Worm (Caenorhabditis elegans) whole organism, late embryonic: ENCODE measurements around the gene F40A3.4.

Experiments used
- C38D4.7 ChIP-seq: fragments of 200-800 bp; sonication (Bioruptor generic); optimal IDR thresholded peaks from 2 replicates; lab custom pipeline; 2018; ENCODE audit warnings: mild to moderate bottlenecking, missing genetic modification characterization, moderate library complexity, missing compliant biosample characterization
- K09A11.1 ChIP-seq: sonication (generic microtip); optimal IDR thresholded peaks from 2 replicates; lab custom pipeline; 2017; ENCODE audit warnings: antibody characterized with exemption, mild to moderate bottlenecking, missing genetic modification characterization, missing compliant biosample characterization; ENCODE audit not compliant: insufficient read depth
- T23F11.4 ChIP-seq: fragments of 200-800 bp; sonication (Bioruptor generic); optimal IDR thresholded peaks from 2 replicates; lab custom pipeline; 2018; ENCODE audit warnings: mild to moderate bottlenecking, missing genetic modification characterization, missing compliant biosample characterization
- Y22D7AL.16 ChIP-seq: sonication (generic microtip); optimal IDR thresholded peaks from 2 replicates; lab custom pipeline; 2016; ENCODE audit warnings: missing genetic modification characterization, missing compliant biosample characterization
- ahr-1 ChIP-seq: sonication (generic microtip); optimal IDR thresholded peaks from 2 replicates; lab custom pipeline; 2016; ENCODE audit warnings: missing genetic modification characterization, missing compliant biosample characterization
- ceh-14 ChIP-seq: sonication (generic microtip); optimal IDR thresholded peaks from 2 replicates; lab custom pipeline; 2016; ENCODE audit warnings: missing genotype, missing genetic modification characterization, missing compliant biosample characterization
- ceh-18 ChIP-seq: sonication (generic microtip); optimal IDR thresholded peaks from 2 replicates; lab custom pipeline; 2016; ENCODE audit warnings: missing genetic modification characterization, missing compliant biosample characterization
- ceh-19 ChIP-seq: fragments of 200-800 bp; sonication (Bioruptor generic); optimal IDR thresholded peaks from 2 replicates; lab custom pipeline; 2018; ENCODE audit warnings: mild to moderate bottlenecking, missing genetic modification characterization, missing compliant biosample characterization
- ceh-30 ChIP-seq: fragments of 150-350 bp; optimal IDR thresholded peaks from 2 replicates; lab custom pipeline; 2014; ENCODE audit warnings: missing biosample characterization, missing genetic modification characterization
- ceh-31 ChIP-seq: sonication (generic microtip); optimal IDR thresholded peaks from 2 replicates; lab custom pipeline; 2016; ENCODE audit warnings: missing genetic modification characterization, missing compliant biosample characterization
- ceh-34 ChIP-seq: sonication (generic microtip); optimal IDR thresholded peaks from 2 replicates; lab custom pipeline; 2016; ENCODE audit warnings: mild to moderate bottlenecking, missing genetic modification characterization, missing compliant biosample characterization
- ceh-48 ChIP-seq: sonication (generic microtip); optimal IDR thresholded peaks from 2 replicates; lab custom pipeline; 2016; ENCODE audit warnings: missing genetic modification characterization, inconsistent platforms, missing compliant biosample characterization
- ceh-6 ChIP-seq: fragments of 200-800 bp; sonication (Bioruptor generic); optimal IDR thresholded peaks from 2 replicates; lab custom pipeline; 2018; ENCODE audit warnings: mild to moderate bottlenecking, missing genetic modification characterization, missing compliant biosample characterization
- ceh-9 ChIP-seq: sonication (generic microtip); optimal IDR thresholded peaks from 2 replicates; lab custom pipeline; 2016; ENCODE audit warnings: mild to moderate bottlenecking, missing genetic modification characterization, inconsistent platforms, missing compliant biosample characterization
- dmd-4 ChIP-seq: sonication (generic microtip); optimal IDR thresholded peaks from 2 replicates; lab custom pipeline; 2016; ENCODE audit warnings: borderline replicate concordance, missing genetic modification characterization, missing compliant biosample characterization
- hlh-13 ChIP-seq: fragments of 200-800 bp; sonication (Bioruptor generic); optimal IDR thresholded peaks from 2 replicates; lab custom pipeline; 2018; ENCODE audit warnings: mild to moderate bottlenecking, missing genetic modification characterization, missing compliant biosample characterization
- hlh-30 ChIP-seq: sonication (generic microtip); optimal IDR thresholded peaks from 2 replicates; lab custom pipeline; 2017; ENCODE audit warnings: antibody characterized with exemption, missing genetic modification characterization, missing compliant biosample characterization; ENCODE audit not compliant: insufficient read depth
- hlh-6 ChIP-seq: sonication (generic microtip); optimal IDR thresholded peaks from 2 replicates; lab custom pipeline; 2016; ENCODE audit warnings: missing genotype, missing genetic modification characterization, missing compliant biosample characterization
- hlh-8 ChIP-seq: sonication (generic microtip); optimal IDR thresholded peaks from 2 replicates; lab custom pipeline; 2016; ENCODE audit warnings: missing genotype, missing genetic modification characterization, missing compliant biosample characterization
- nfya-1 ChIP-seq: sonication (generic microtip); optimal IDR thresholded peaks from 2 replicates; lab custom pipeline; 2017; ENCODE audit warnings: missing genetic modification characterization, mild to moderate bottlenecking, missing compliant biosample characterization, antibody characterized with exemption, moderate library complexity
- nhr-232 ChIP-seq: sonication (generic microtip); optimal IDR thresholded peaks from 2 replicates; lab custom pipeline; 2016; ENCODE audit warnings: missing genetic modification characterization, missing compliant biosample characterization
- odd-2 ChIP-seq: sonication (generic microtip); optimal IDR thresholded peaks from 2 replicates; lab custom pipeline; 2017; ENCODE audit warnings: antibody characterized with exemption, mild to moderate bottlenecking, missing genetic modification characterization, missing compliant biosample characterization
- pha-2 ChIP-seq: sonication (generic microtip); optimal IDR thresholded peaks from 2 replicates; lab custom pipeline; 2017; ENCODE audit warnings: mild to moderate bottlenecking, missing genetic modification characterization, missing compliant biosample characterization
- pha-4 ChIP-seq: fragments of 150-350 bp; optimal IDR thresholded peaks from 2 replicates; lab custom pipeline; 2018; ENCODE audit warnings: missing biosample characterization, missing genetic modification reagents, missing genetic modification characterization
- pqm-1 ChIP-seq: sonication (generic microtip); optimal IDR thresholded peaks from 2 replicates; lab custom pipeline; 2016; ENCODE audit warnings: missing genetic modification characterization, missing compliant biosample characterization
- pros-1 ChIP-seq: fragments of 150-350 bp; optimal IDR thresholded peaks from 2 replicates; lab custom pipeline; 2014; ENCODE audit warnings: missing biosample characterization, missing genetic modification reagents, missing genetic modification characterization
- ref-2 ChIP-seq: sonication (generic microtip); optimal IDR thresholded peaks from 2 replicates; lab custom pipeline; 2016; ENCODE audit warnings: missing genetic modification characterization, missing compliant biosample characterization
- rnt-1 ChIP-seq: sonication (generic microtip); optimal IDR thresholded peaks from 2 replicates; lab custom pipeline; 2016; ENCODE audit warnings: missing genetic modification characterization, missing compliant biosample characterization
- syd-9 ChIP-seq: sonication (generic microtip); optimal IDR thresholded peaks from 2 replicates; lab custom pipeline; 2016; ENCODE audit warnings: mild to moderate bottlenecking, missing genetic modification characterization, moderate library complexity, missing compliant biosample characterization
- tbx-2 ChIP-seq: sonication (generic microtip); optimal IDR thresholded peaks from 2 replicates; lab custom pipeline; 2016; ENCODE audit warnings: missing genetic modification characterization, missing compliant biosample characterization
- unc-3 ChIP-seq, 2 experiments: fragments of 200-800 bp in 1 of 2; sonication (Bioruptor generic) in 1 of 2; sonication (generic microtip) in 1 of 2; conservative IDR thresholded peaks in 1 of 2; optimal IDR thresholded peaks in 1 of 2; 2 replicates each; pipeline versions ENCODE4 v1.3.6 to Lab custom; 2016 to 2022; ENCODE audit warnings: missing compliant biosample characterization in 2 of 2, missing genetic modification characterization in 2 of 2, missing genetic modification reagents in 1 of 2
- unc-42 ChIP-seq: sonication (generic microtip); optimal IDR thresholded peaks from 2 replicates; lab custom pipeline; 2016; ENCODE audit warnings: missing genotype, missing genetic modification characterization, missing compliant biosample characterization
- unc-55 ChIP-seq: sonication (generic microtip); optimal IDR thresholded peaks from 2 replicates; lab custom pipeline; 2017; ENCODE audit warnings: missing biosample characterization, missing genetic modification reagents, missing genetic modification characterization
- zip-5 ChIP-seq: sonication (generic microtip); optimal IDR thresholded peaks from 2 replicates; lab custom pipeline; 2016; ENCODE audit warnings: missing genetic modification characterization, missing compliant biosample characterization

F40A3.4 gene

DNA sequence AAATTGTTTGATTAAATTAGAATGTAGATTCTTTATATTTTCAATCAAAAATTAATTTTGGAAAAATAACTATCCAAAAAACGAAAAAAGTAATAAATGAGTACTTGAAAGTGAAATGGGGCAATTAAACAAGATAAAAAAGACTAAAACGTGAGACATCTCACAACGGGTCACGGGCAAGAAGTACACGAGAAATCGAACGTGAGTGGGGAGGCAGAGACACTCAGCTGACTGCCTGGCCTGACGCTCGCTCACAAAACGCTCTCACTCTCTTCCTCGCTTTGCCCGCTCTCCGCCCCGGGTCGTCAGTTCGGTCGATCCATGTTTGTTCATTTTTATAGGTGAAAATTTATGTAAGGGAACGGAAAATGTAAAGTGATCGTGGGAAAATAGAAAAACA, 27.3 kb upstream of the F40A3.4 start:
- TF ChIP-seq unc-42 (tag; lab: Kevin White, UChicago) (peak; percentile 5), hlh-30 (peak; percentile 72), ceh-9 (tag; lab: Kevin White, UChicago) (no peak)

- no peak for TF ChIP-seq hlh-8
- no peak for TF ChIP-seq C38D4.7 (GFP tag; lab: Kevin White, UChicago)
- TF ChIP-seq ceh-18 (tag; lab: Kevin White, UChicago) = no peak
- TF ChIP-seq ceh-31 (tag; lab: Kevin White, UChicago) = no peak
- TF ChIP-seq pros-1 (tag; lab: Kevin White, UChicago) = no peak
- no peak for TF ChIP-seq ceh-9 (tag; lab: Kevin White, UChicago)
- TF ChIP-seq ceh-48 (tag; lab: Kevin White, UChicago) = no peak
- no peak for TF ChIP-seq pha-4
- TF ChIP-seq ceh-14 = no peak
- TF ChIP-seq dmd-4 = no peak
- TF ChIP-seq, all 69 proteins: peak for 0
Measured at ce11 chrV:7852078-7852477, 23.5 kb upstream of the F40A3.4 start.

DNA sequence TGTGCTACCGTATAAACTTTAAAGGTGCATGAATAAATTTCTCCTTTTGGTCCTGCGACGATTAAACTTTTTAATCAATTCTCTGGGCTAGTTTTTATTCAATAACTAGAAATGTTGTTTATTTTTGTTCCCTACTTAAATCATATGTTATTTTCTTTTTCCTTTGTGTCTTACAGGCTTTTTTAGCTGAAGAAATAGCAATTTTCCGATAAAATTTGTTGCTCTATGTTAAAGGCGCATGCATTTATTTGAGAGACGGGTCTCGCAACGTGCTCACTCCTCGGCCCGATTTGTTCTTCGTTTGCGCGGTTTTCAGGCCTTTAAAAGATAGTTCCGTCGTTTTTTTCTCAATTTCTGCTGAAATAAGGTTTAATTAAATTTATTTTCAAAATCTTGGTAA, 21.7 kb upstream of the F40A3.4 start:
- TF ChIP-seq ceh-31 (tag; lab: Kevin White, UChicago) = no peak
- no peak for TF ChIP-seq nhr-232 (tag; lab: Kevin White, UChicago)
- no peak for TF ChIP-seq hlh-30
- TF ChIP-seq ceh-19 (GFP tag; lab: Kevin White, UChicago) = no peak
- TF ChIP-seq ref-2 = no peak
- TF ChIP-seq ceh-14 = no peak
- TF ChIP-seq pha-4 = no peak
- no peak for TF ChIP-seq ceh-30 (tag; lab: Kevin White, UChicago)
- TF ChIP-seq rnt-1 (tag; lab: Kevin White, UChicago) = no peak
- TF ChIP-seq pha-2 (tag; lab: Kevin White, UChicago) = no peak
- no peak for TF ChIP-seq zip-5 (tag; lab: Kevin White, UChicago)
- TF ChIP-seq syd-9 = no peak
- no peak for TF ChIP-seq K09A11.1 (tag; lab: Kevin White, UChicago)
- no peak for TF ChIP-seq ceh-6 (GFP tag; lab: Kevin White, UChicago)
- TF ChIP-seq unc-42 (tag; lab: Kevin White, UChicago) = no peak

DNA sequence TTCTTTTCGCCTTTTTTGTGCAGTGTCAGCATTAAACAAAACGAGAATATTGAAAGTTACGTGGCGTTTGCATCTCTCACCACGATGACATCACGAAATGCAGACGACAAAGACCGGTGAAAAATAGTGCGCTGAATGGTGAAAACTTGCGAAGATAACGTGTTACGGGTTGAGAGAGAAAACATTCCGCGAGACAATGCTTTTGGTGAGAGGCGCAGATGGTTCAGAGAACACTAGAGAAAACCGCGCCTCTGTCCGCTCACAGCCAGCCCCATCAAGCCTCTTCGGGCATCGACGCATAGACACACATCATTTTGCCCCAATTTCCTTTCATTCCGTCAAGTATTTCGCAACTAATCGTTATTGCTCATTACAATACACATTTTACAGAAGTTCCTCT, 21.0 kb upstream of the F40A3.4 start, which contains the start of the genes C37C3.9 and C37C3.18:
TSS of gene C37C3.9 (minus strand) at position 98 of the 400 bp plus-strand sequence.
TSS of gene C37C3.18 (plus strand) at position 391 of the 400 bp plus-strand sequence.
- TF ChIP-seq rnt-1 (tag; lab: Kevin White, UChicago) (peak; percentile 58), ceh-18 (tag; lab: Kevin White, UChicago) (peak; percentile 48), nhr-232 (tag; lab: Kevin White, UChicago) (no peak), unc-3 (GFP tag; conservative IDR thresholded peaks at IDR 0.05; lab: Robert Waterston, UW) (no peak), unc-3 (tag; optimal IDR thresholded peaks at IDR 0.05; lab: Kevin White, UChicago) (no peak), hlh-30 (peak; percentile 6), T23F11.4 (GFP tag; lab: Kevin White, UChicago) (peak; percentile 39), ahr-1 (tag; lab: Kevin White, UChicago) (no peak), nfya-1 (peak; percentile 63), pqm-1 (peak; percentile 31), tbx-2 (tag; lab: Kevin White, UChicago) (peak; percentile 19), ceh-34 (tag; lab: Kevin White, UChicago) (peak; percentile 29), K09A11.1 (tag; lab: Kevin White, UChicago) (no peak), Y22D7AL.16 (tag; lab: Kevin White, UChicago) (no peak), ceh-30 (tag; lab: Kevin White, UChicago) (no peak), hlh-6 (no peak), odd-2 (tag; lab: Kevin White, UChicago) (no peak), zip-5 (tag; lab: Kevin White, UChicago) (no peak), ceh-31 (tag; lab: Kevin White, UChicago) (peak; percentile 42), unc-55 (GFP tag; lab: Kevin White, UChicago) (peak; percentile 73), hlh-13 (no peak)
